Fruit fly (Drosophila melanogaster) whole organism, embryonic: ENCODE measurements around the gene CG11409.

Experiments
- Abd-B ChIP-seq: fragments of 200-800 bp; sonication (Bioruptor generic); optimal IDR thresholded peaks from 2 replicates; lab custom pipeline; 2018; ENCODE audit warnings: missing biosample characterization, mild to moderate bottlenecking, missing genetic modification characterization, moderate library complexity
- Atf-2 ChIP-seq: fragments of 200-800 bp; sonication (Bioruptor generic); optimal IDR thresholded peaks from 2 replicates; lab custom pipeline; 2016; ENCODE audit warnings: missing biosample characterization, missing genetic modification characterization
- CG10959 ChIP-seq: fragments of 200-800 bp; sonication (Bioruptor generic); IDR thresholded peaks from 2 replicates; pipeline ENCODE4 v1.3.6; 2022; ENCODE audit warnings: missing biosample characterization, missing genetic modification characterization
- CG10979 ChIP-seq: fragments of 200-800 bp; sonication (Bioruptor generic); optimal IDR thresholded peaks from 2 replicates; lab custom pipeline; 2018; ENCODE audit warnings: missing biosample characterization, mild to moderate bottlenecking, missing genetic modification characterization, moderate library complexity
- CG11085 ChIP-seq: fragments of 200-800 bp; sonication (Bioruptor generic); IDR thresholded peaks from 2 replicates; pipeline ENCODE4 v1.3.6; 2022; ENCODE audit warnings: missing biosample characterization, missing genetic modification characterization
- CG11093 ChIP-seq: fragments of 200-800 bp; sonication (Bioruptor generic); IDR thresholded peaks from 3 replicates; pipeline ENCODE4 v1.3.6; 2022; ENCODE audit warnings: missing biosample characterization, missing genetic modification characterization
- CG12071 ChIP-seq: fragments of 200-800 bp; sonication (Bioruptor generic); optimal IDR thresholded peaks from 3 replicates; lab custom pipeline; 2018; ENCODE audit warnings: missing biosample characterization, mild to moderate bottlenecking, missing genetic modification characterization
- CG12744 ChIP-seq: fragments of 200-800 bp; sonication (Bioruptor generic); optimal IDR thresholded peaks from 2 replicates; lab custom pipeline; 2016; ENCODE audit warnings: missing biosample characterization, missing genetic modification characterization
- CG15011 ChIP-seq: fragments of 200-800 bp; sonication (Bioruptor generic); optimal IDR thresholded peaks from 3 replicates; lab custom pipeline; 2018; ENCODE audit warnings: missing biosample characterization, mild to moderate bottlenecking, missing genetic modification characterization
- CG16813 ChIP-seq: fragments of 200-800 bp; sonication (Bioruptor generic); IDR thresholded peaks from 3 replicates; pipeline ENCODE4 v1.3.6; 2022; ENCODE audit warnings: missing biosample characterization, missing genetic modification characterization; ENCODE audit not compliant: partially characterized antibody
- CG17361 ChIP-seq: fragments of 200-800 bp; sonication (Bioruptor generic); IDR thresholded peaks from 3 replicates; pipeline ENCODE4 v1.3.6; 2022; ENCODE audit warnings: missing biosample characterization, missing genetic modification characterization
- CG17385 ChIP-seq: fragments of 200-800 bp; sonication (Bioruptor generic); optimal IDR thresholded peaks from 3 replicates; lab custom pipeline; 2018; ENCODE audit warnings: missing biosample characterization, mild to moderate bottlenecking, missing genetic modification characterization
- CG1792 ChIP-seq: fragments of 200-800 bp; sonication (Bioruptor generic); optimal IDR thresholded peaks from 2 replicates; lab custom pipeline; 2016; ENCODE audit warnings: missing biosample characterization, missing genetic modification characterization
- CG18619 ChIP-seq: fragments of 200-800 bp; sonication (Bioruptor generic); optimal IDR thresholded peaks from 3 replicates; lab custom pipeline; 2017; ENCODE audit warnings: missing biosample characterization, mild to moderate bottlenecking, missing genetic modification characterization
- CG2678 ChIP-seq: fragments of 200-800 bp; sonication (Bioruptor generic); optimal IDR thresholded peaks from 3 replicates; lab custom pipeline; 2019; ENCODE audit warnings: missing biosample characterization, mild to moderate bottlenecking, missing genetic modification characterization, moderate library complexity
- CG30403 ChIP-seq: fragments of 200-800 bp; sonication (Bioruptor generic); optimal IDR thresholded peaks from 3 replicates; lab custom pipeline; 2016; ENCODE audit warnings: missing biosample characterization, missing genetic modification characterization
- CG31224 ChIP-seq: fragments of 200-800 bp; sonication (Bioruptor generic); IDR thresholded peaks from 2 replicates; pipeline ENCODE4 v1.3.6; 2022; ENCODE audit warnings: missing biosample characterization, missing genetic modification characterization
- CG33213 ChIP-seq: fragments of 200-800 bp; sonication (Bioruptor generic); optimal IDR thresholded peaks from 3 replicates; lab custom pipeline; 2016; ENCODE audit warnings: missing biosample characterization, missing genetic modification characterization
- CG33557 ChIP-seq: fragments of 200-800 bp; sonication (Bioruptor generic); optimal IDR thresholded peaks from 2 replicates; lab custom pipeline; 2019; ENCODE audit warnings: missing biosample characterization, mild to moderate bottlenecking, missing genetic modification characterization, moderate library complexity
- CG3407 ChIP-seq: fragments of 200-800 bp; sonication (Bioruptor generic); optimal IDR thresholded peaks from 2 replicates; lab custom pipeline; 2018; ENCODE audit warnings: missing biosample characterization, mild to moderate bottlenecking, missing genetic modification characterization
- CG34376 ChIP-seq: fragments of 200-800 bp; sonication (Bioruptor generic); optimal IDR thresholded peaks from 2 replicates; lab custom pipeline; 2018; ENCODE audit warnings: missing biosample characterization, mild to moderate bottlenecking, missing genetic modification characterization
- CG4282 ChIP-seq: fragments of 200-800 bp; sonication (Bioruptor generic); optimal IDR thresholded peaks from 2 replicates; lab custom pipeline; 2016; ENCODE audit warnings: missing biosample characterization, missing genetic modification characterization
- CG43689 ChIP-seq: fragments of 200-800 bp; sonication (Bioruptor generic); IDR thresholded peaks from 2 replicates; pipeline ENCODE4 v1.3.6; 2022; ENCODE audit warnings: missing biosample characterization, missing genetic modification characterization
- CG4404 ChIP-seq: fragments of 200-800 bp; sonication (Bioruptor generic); IDR thresholded peaks from 2 replicates; pipeline ENCODE4 v1.3.6; 2022; ENCODE audit warnings: missing biosample characterization, missing genetic modification characterization
- CG7372 ChIP-seq: fragments of 200-800 bp; sonication (Bioruptor generic); IDR thresholded peaks from 2 replicates; pipeline ENCODE4 v1.3.6; 2022; ENCODE audit warnings: missing biosample characterization, missing genetic modification characterization
- CG8924 ChIP-seq: fragments of 200-800 bp; optimal IDR thresholded peaks from 3 replicates; lab custom pipeline; 2019; ENCODE audit warnings: missing biosample characterization, mild to moderate bottlenecking, missing genetic modification characterization, moderate library complexity
- Doc2 ChIP-seq: fragments of 200-800 bp; sonication (Bioruptor generic); IDR thresholded peaks from 2 replicates; pipeline ENCODE4 v1.3.6; 2022; ENCODE audit warnings: missing biosample characterization, missing genetic modification characterization
- Dp ChIP-seq: fragments of 200-800 bp; sonication (Bioruptor generic); optimal IDR thresholded peaks from 2 replicates; lab custom pipeline; 2018; ENCODE audit warnings: missing biosample characterization, mild to moderate bottlenecking, missing genetic modification characterization, moderate library complexity
- Eip74EF ChIP-seq, 2 experiments: fragments of 200-800 bp in 1 of 2; fragments of >200 bp in 1 of 2; sonication (Bioruptor generic) in 1 of 2; optimal IDR thresholded peaks; 2 replicates each; lab custom pipeline; 2017 to 2019; ENCODE audit warnings: missing biosample characterization in 2 of 2, missing genetic modification characterization in 2 of 2, mild to moderate bottlenecking in 1 of 2, moderate library complexity in 1 of 2
- Lhr ChIP-seq: fragments of 200-800 bp; sonication (Bioruptor generic); optimal IDR thresholded peaks from 3 replicates; lab custom pipeline; 2017; ENCODE audit warnings: mild to moderate bottlenecking, missing biosample characterization, missing genetic modification reagents, missing genetic modification characterization
- Lpt ChIP-seq: fragments of >200 bp; optimal IDR thresholded peaks from 2 replicates; lab custom pipeline; 2018; ENCODE audit warnings: missing biosample characterization, missing genetic modification characterization
- NC2α ChIP-seq: fragments of 200-800 bp; sonication (Bioruptor generic); optimal IDR thresholded peaks from 2 replicates; lab custom pipeline; 2016; ENCODE audit warnings: missing biosample characterization, missing genetic modification characterization
- NC2β ChIP-seq: fragments of 200-800 bp; sonication (Bioruptor generic); optimal IDR thresholded peaks from 2 replicates; lab custom pipeline; 2016; ENCODE audit warnings: missing biosample characterization, missing genetic modification characterization
- Rx ChIP-seq: fragments of 200-800 bp; sonication (Bioruptor generic); IDR thresholded peaks from 2 replicates; pipeline ENCODE4 v1.3.6; 2022; ENCODE audit warnings: missing biosample characterization, missing genetic modification characterization
- Six4 ChIP-seq: fragments of 200-800 bp; sonication (Bioruptor generic); optimal IDR thresholded peaks from 2 replicates; lab custom pipeline; 2016; ENCODE audit warnings: missing biosample characterization, missing genetic modification characterization
- Usf ChIP-seq: fragments of 200-800 bp; sonication (Bioruptor generic); optimal IDR thresholded peaks from 2 replicates; lab custom pipeline; 2017; ENCODE audit warnings: missing genotype, missing biosample characterization, missing genetic modification characterization
- abd-A ChIP-seq: fragments of 200-800 bp; sonication (Bioruptor generic); optimal IDR thresholded peaks from 3 replicates; lab custom pipeline; 2019; ENCODE audit warnings: missing biosample characterization, mild to moderate bottlenecking, missing genetic modification characterization, moderate library complexity
- ac ChIP-seq: fragments of 200-800 bp; sonication (Bioruptor generic); optimal IDR thresholded peaks from 3 replicates; lab custom pipeline; 2017; ENCODE audit warnings: missing biosample characterization, mild to moderate bottlenecking, missing genetic modification characterization
- chn ChIP-seq: fragments of 200-800 bp; sonication (Bioruptor generic); optimal IDR thresholded peaks from 2 replicates; lab custom pipeline; 2016; ENCODE audit warnings: missing biosample characterization, missing genetic modification characterization
- dati ChIP-seq: fragments of 200-800 bp; sonication (Bioruptor generic); IDR thresholded peaks from 2 replicates; pipeline ENCODE4 v1.3.6; 2022; ENCODE audit warnings: missing biosample characterization, missing genetic modification characterization
- dysf ChIP-seq: fragments of 200-800 bp; sonication (Bioruptor generic); IDR thresholded peaks from 3 replicates; pipeline ENCODE4 v1.3.6; 2022; ENCODE audit warnings: missing biosample characterization, missing genetic modification characterization
- nerfin-2 ChIP-seq: fragments of 200-800 bp; sonication (Bioruptor generic); IDR thresholded peaks from 2 replicates; pipeline ENCODE4 v1.3.6; 2022; ENCODE audit warnings: missing biosample characterization, missing genetic modification characterization; ENCODE audit not compliant: partially characterized antibody
- p53 ChIP-seq: fragments of 200-800 bp; sonication (Bioruptor generic); optimal IDR thresholded peaks from 2 replicates; lab custom pipeline; 2016; ENCODE audit warnings: missing biosample characterization, missing genetic modification characterization
- prd ChIP-seq, 3 experiments: fragments of >200 bp in 2 of 3; fragments of 200-800 bp in 1 of 3; sonication (Bioruptor generic) in 1 of 3; optimal IDR thresholded peaks in 2 of 3; IDR thresholded peaks in 1 of 3; 2 replicates in 2 of 3; 3 replicates in 1 of 3; pipeline versions ENCODE4 v1.3.6 to Lab custom; 2017 to 2022; ENCODE audit warnings: missing biosample characterization in 1 of 3, missing genetic modification characterization in 1 of 3
- ro ChIP-seq: fragments of 200-800 bp; sonication (Bioruptor generic); IDR thresholded peaks from 2 replicates; pipeline ENCODE4 v1.3.6; 2022; ENCODE audit warnings: missing biosample characterization, missing genetic modification characterization
- slbo ChIP-seq: fragments of 200-800 bp; sonication (Bioruptor generic); IDR thresholded peaks from 2 replicates; pipeline ENCODE4 v1.3.6; 2022; ENCODE audit warnings: missing biosample characterization, missing genetic modification characterization
- slp2 ChIP-seq: fragments of 200-800 bp; sonication (Bioruptor generic); optimal IDR thresholded peaks from 2 replicates; lab custom pipeline; 2016; ENCODE audit warnings: missing biosample characterization, missing genetic modification characterization
- sna ChIP-seq: fragments of 200-800 bp; sonication (Bioruptor generic); IDR thresholded peaks from 2 replicates; pipeline ENCODE4 v1.3.6; 2022; ENCODE audit warnings: missing biosample characterization, missing genetic modification characterization; ENCODE audit not compliant: partially characterized antibody
- stc ChIP-seq: fragments of 200-800 bp; sonication (Bioruptor generic); IDR thresholded peaks from 2 replicates; pipeline ENCODE4 v1.3.6; 2022; ENCODE audit warnings: missing biosample characterization, missing genetic modification characterization
- stwl ChIP-seq: fragments of 200-800 bp; sonication (Bioruptor generic); optimal IDR thresholded peaks from 3 replicates; lab custom pipeline; 2018; ENCODE audit warnings: missing biosample characterization, mild to moderate bottlenecking, missing genetic modification characterization, moderate library complexity
- trem ChIP-seq: fragments of 200-800 bp; optimal IDR thresholded peaks from 3 replicates; lab custom pipeline; 2019; ENCODE audit warnings: missing biosample characterization, mild to moderate bottlenecking, missing genetic modification characterization, moderate library complexity
- wor ChIP-seq: fragments of 200-800 bp; sonication (Bioruptor generic); IDR thresholded peaks from 2 replicates; pipeline ENCODE4 v1.3.6; 2022; ENCODE audit warnings: missing biosample characterization, missing genetic modification characterization

CG11409 gene

dm6 chrX:1349255-1349654 is 7.9 kb upstream of the CG11409 start, which contains the start of gene MTPAP (continued):
- TF ChIP-seq stc (GFP tag; lab: Robert Waterston, UW) (no peak), Atf-2 (GFP tag; lab: Kevin White, UChicago) (no peak), CG30403 (GFP tag; lab: Kevin White, UChicago) (peak; percentile 15), NC2β (peak; percentile 43), chn (GFP tag; lab: Kevin White, UChicago) (no peak), wor (GFP tag; lab: Robert Waterston, UW) (no peak), CG34376 (GFP tag; lab: Kevin White, UChicago) (no peak), ro (GFP tag; lab: Robert Waterston, UW) (no peak), slbo (no peak), p53 (GFP tag; lab: Kevin White, UChicago) (peak; percentile 3), CG2678 (tag; lab: Kevin White, UChicago) (no peak), CG43689 (GFP tag; lab: Robert Waterston, UW) (no peak), CG4282 (GFP tag; lab: Kevin White, UChicago) (no peak), Six4 (GFP tag; lab: Kevin White, UChicago) (no peak), prd (optimal IDR thresholded peaks at IDR 0.05; lab: Kevin White, UChicago) (no peak), prd (GFP tag; IDR thresholded peaks at IDR 0.05; lab: Robert Waterston, UW) (no peak), CG11093 (GFP tag; lab: Robert Waterston, UW) (no peak), CG17361 (no peak), CG4404 (GFP tag; lab: Robert Waterston, UW) (no peak), Usf (GFP tag; lab: Kevin White, UChicago) (no peak), CG31224 (GFP tag; lab: Robert Waterston, UW) (no peak), CG33213 (GFP tag; lab: Kevin White, UChicago) (no peak), Dp (GFP tag; lab: Kevin White, UChicago) (peak; percentile 83), dati (GFP tag; lab: Robert Waterston, UW) (no peak), Doc2 (GFP tag; lab: Robert Waterston, UW) (no peak), slp2 (no peak), CG33557 (peak; percentile 14), CG10979 (peak; percentile 16), trem (tag; lab: Kevin White, UChicago) (peak; percentile 64), CG17385 (GFP tag; lab: Kevin White, UChicago) (no peak), CG7372 (GFP tag; lab: Robert Waterston, UW) (no peak), CG12071 (GFP tag; lab: Kevin White, UChicago) (no peak), abd-A (tag; lab: Kevin White, UChicago) (no peak), stwl (peak; percentile 20), dysf (GFP tag; lab: Robert Waterston, UW) (no peak), CG10959 (no peak), CG3407 (GFP tag; lab: Kevin White, UChicago) (no peak), CG15011 (no peak), Abd-B (no peak), Lhr (GFP tag; lab: Kevin White, UChicago) (no peak), Eip74EF (GFP tag; optimal IDR thresholded peaks at IDR 0.05; lab: Kevin White, UChicago) (no peak), CG16813 (GFP tag; lab: Robert Waterston, UW) (peak; percentile 67), CG11085 (no peak), Rx (GFP tag; lab: Robert Waterston, UW) (no peak), CG8924 (no peak), nerfin-2 (GFP tag; lab: Robert Waterston, UW) (peak; percentile 66), CG1792 (GFP tag; lab: Kevin White, UChicago) (no peak), CG12744 (GFP tag; lab: Kevin White, UChicago) (no peak), ac (GFP tag; lab: Kevin White, UChicago) (no peak), sna (GFP tag; lab: Robert Waterston, UW) (peak; percentile 61; the same call in 1 of the 2 replicates), NC2α (GFP tag; lab: Kevin White, UChicago) (no peak), Lpt (GFP tag; lab: Kevin White, UChicago) (no peak), CG18619 (GFP tag; lab: Kevin White, UChicago) (no peak)
